Worm (Caenorhabditis elegans) whole organism, mixed stage, embryonic: ENCODE data around the gene ilys-2.

ENCODE experiments used
- M03D4.4 ChIP-seq: sonication (generic microtip); optimal IDR thresholded peaks from 2 replicates; lab custom pipeline; 2017; ENCODE audit warnings: mild to moderate bottlenecking, missing genetic modification characterization, missing compliant biosample characterization
- blmp-1 ChIP-seq: fragments of 150-350 bp; optimal IDR thresholded peaks from 2 replicates; lab custom pipeline; 2014; ENCODE audit warnings: missing biosample characterization, missing genetic modification characterization
- ceh-39 ChIP-seq: fragments of 150-350 bp; optimal IDR thresholded peaks from 2 replicates; lab custom pipeline; 2014; ENCODE audit warnings: missing biosample characterization, missing genetic modification characterization
- ces-1 ChIP-seq: fragments of 150-350 bp; optimal IDR thresholded peaks from 2 replicates; lab custom pipeline; 2014; ENCODE audit warnings: missing biosample characterization, missing genetic modification reagents, missing genetic modification characterization
- lsy-2 ChIP-seq: fragments of 150-350 bp; optimal IDR thresholded peaks from 2 replicates; lab custom pipeline; 2014; ENCODE audit warnings: missing biosample characterization, missing genetic modification characterization
- mab-5 ChIP-seq: fragments of 150-350 bp; optimal IDR thresholded peaks from 2 replicates; lab custom pipeline; 2014; ENCODE audit warnings: missing biosample characterization, missing genetic modification characterization
- nhr-28 ChIP-seq: fragments of 150-350 bp; optimal IDR thresholded peaks from 2 replicates; lab custom pipeline; 2014; ENCODE audit warnings: missing biosample characterization, missing genetic modification characterization
- unc-62 ChIP-seq: fragments of 150-350 bp; optimal IDR thresholded peaks from 2 replicates; lab custom pipeline; 2014; ENCODE audit warnings: missing biosample characterization, missing genetic modification reagents, missing genetic modification characterization
- ztf-11 ChIP-seq: fragments of 150-350 bp; optimal IDR thresholded peaks from 2 replicates; lab custom pipeline; 2014; ENCODE audit warnings: missing biosample characterization, missing genetic modification characterization

DNA sequence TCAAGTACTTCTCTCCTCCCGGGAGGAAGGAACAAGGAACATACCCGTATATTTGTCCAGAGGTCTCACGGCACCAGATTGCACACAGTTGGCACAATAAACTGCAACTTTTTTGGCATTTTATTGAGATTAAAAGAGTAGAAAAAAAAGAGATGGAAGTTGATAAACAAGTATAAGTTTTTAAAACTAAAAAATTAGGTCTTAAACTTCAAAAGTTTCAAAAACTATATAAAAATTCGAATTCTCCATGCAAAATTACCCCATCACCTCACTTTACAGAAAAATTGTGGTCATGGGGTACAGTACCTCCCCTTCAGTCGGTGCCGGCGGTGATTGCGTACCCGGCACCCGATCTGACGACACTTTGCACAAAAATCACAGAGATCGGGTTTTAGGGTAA, 16.2 kb upstream of the ilys-2 start, which contains the start of gene C45G7.13:
- no peak for TF ChIP-seq blmp-1 (tag; lab: Kevin White, UChicago)
- no peak for TF ChIP-seq nhr-28 (tag; lab: Kevin White, UChicago)
- no peak for TF ChIP-seq unc-62
- no peak for TF ChIP-seq ztf-11 (tag; lab: Kevin White, UChicago)
- no peak for TF ChIP-seq lsy-2
- TF ChIP-seq M03D4.4 (tag; lab: Kevin White, UChicago) = no peak
- TF ChIP-seq ces-1 (GFP tag; lab: Kevin White, UChicago) = no peak
- no peak for TF ChIP-seq ceh-39 (tag; lab: Kevin White, UChicago)
- no peak for TF ChIP-seq mab-5
